Fruit fly (Drosophila melanogaster) whole organism, embryonic: ENCODE measurements around the gene ssp3.

Experiments used
- CG11504 ChIP-seq: fragments of 200-800 bp; sonication (Bioruptor generic); optimal IDR thresholded peaks from 3 replicates; lab custom pipeline; 2019; ENCODE audit warnings: missing biosample characterization, mild to moderate bottlenecking, missing genetic modification characterization, moderate library complexity
- CG12104 ChIP-seq: fragments of 200-800 bp; sonication (Bioruptor generic); optimal IDR thresholded peaks from 3 replicates; lab custom pipeline; 2016; ENCODE audit warnings: missing biosample characterization, missing genetic modification characterization
- CG12236 ChIP-seq: fragments of 200-800 bp; sonication (Bioruptor generic); optimal IDR thresholded peaks from 2 replicates; lab custom pipeline; 2016; ENCODE audit warnings: missing biosample characterization, missing genetic modification characterization
- CG13424 ChIP-seq: fragments of 200-800 bp; sonication (Bioruptor generic); optimal IDR thresholded peaks from 2 replicates; lab custom pipeline; 2019; ENCODE audit warnings: missing biosample characterization, mild to moderate bottlenecking, missing genetic modification characterization, moderate library complexity
- CG17361 ChIP-seq: fragments of 200-800 bp; sonication (Bioruptor generic); IDR thresholded peaks from 3 replicates; pipeline ENCODE4 v1.3.6; 2022; ENCODE audit warnings: missing biosample characterization, missing genetic modification characterization
- CG2120 ChIP-seq: fragments of 200-800 bp; sonication (Bioruptor generic); optimal IDR thresholded peaks from 3 replicates; lab custom pipeline; 2016; ENCODE audit warnings: missing biosample characterization, missing genetic modification characterization
- CG2129 ChIP-seq: fragments of 200-800 bp; sonication (Bioruptor generic); IDR thresholded peaks from 2 replicates; pipeline ENCODE4 v1.3.6; 2022; ENCODE audit warnings: missing biosample characterization, missing genetic modification characterization; ENCODE audit not compliant: partially characterized antibody
- CG30403 ChIP-seq: fragments of 200-800 bp; sonication (Bioruptor generic); optimal IDR thresholded peaks from 3 replicates; lab custom pipeline; 2016; ENCODE audit warnings: missing biosample characterization, missing genetic modification characterization
- CG33213 ChIP-seq: fragments of 200-800 bp; sonication (Bioruptor generic); optimal IDR thresholded peaks from 3 replicates; lab custom pipeline; 2016; ENCODE audit warnings: missing biosample characterization, missing genetic modification characterization
- CG3847 ChIP-seq: fragments of 200-800 bp; sonication (Bioruptor generic); IDR thresholded peaks from 2 replicates; pipeline ENCODE4 v1.3.6; 2022; ENCODE audit warnings: missing biosample characterization, missing genetic modification characterization
- CG4820 ChIP-seq: fragments of 200-800 bp; sonication (Bioruptor generic); optimal IDR thresholded peaks from 3 replicates; lab custom pipeline; 2016; ENCODE audit warnings: missing biosample characterization, missing genetic modification characterization
- CG4854 ChIP-seq: fragments of 200-800 bp; sonication (Bioruptor generic); optimal IDR thresholded peaks from 2 replicates; lab custom pipeline; 2016; ENCODE audit warnings: missing biosample characterization, missing genetic modification characterization, inconsistent platforms
- CG5180 ChIP-seq: fragments of 200-800 bp; sonication (Bioruptor generic); optimal IDR thresholded peaks from 3 replicates; lab custom pipeline; 2017; ENCODE audit warnings: missing biosample characterization, missing genetic modification characterization, mild to moderate bottlenecking, moderate library complexity, missing genetic modification reagents
- CG7271 ChIP-seq: fragments of 200-800 bp; sonication (Bioruptor generic); optimal IDR thresholded peaks from 2 replicates; lab custom pipeline; 2018; ENCODE audit warnings: missing biosample characterization, mild to moderate bottlenecking, missing genetic modification characterization, moderate library complexity
- CG7556 ChIP-seq: fragments of 200-800 bp; sonication (Bioruptor generic); optimal IDR thresholded peaks from 2 replicates; lab custom pipeline; 2017; ENCODE audit warnings: missing biosample characterization, mild to moderate bottlenecking, missing genetic modification characterization
- CG7839 ChIP-seq: fragments of 200-800 bp; sonication (Bioruptor generic); optimal IDR thresholded peaks from 3 replicates; lab custom pipeline; 2018; ENCODE audit warnings: missing biosample characterization, mild to moderate bottlenecking, missing genetic modification characterization, moderate library complexity
- CG8924 ChIP-seq: fragments of 200-800 bp; optimal IDR thresholded peaks from 3 replicates; lab custom pipeline; 2019; ENCODE audit warnings: missing biosample characterization, mild to moderate bottlenecking, missing genetic modification characterization, moderate library complexity
- CTCF ChIP-seq: fragments of 200-800 bp; sonication (Bioruptor generic); optimal IDR thresholded peaks from 2 replicates; lab custom pipeline; 2017; ENCODE audit warnings: missing biosample characterization, mild to moderate bottlenecking, missing genetic modification characterization, moderate library complexity
- Dip2 ChIP-seq: fragments of 200-800 bp; sonication (Bioruptor generic); IDR thresholded peaks from 2 replicates; pipeline ENCODE4 v1.3.6; 2022; ENCODE audit warnings: missing biosample characterization, missing genetic modification characterization
- Ets65A ChIP-seq: fragments of 200-800 bp; sonication (Bioruptor generic); peaks from one replicate; lab custom pipeline; 2016; ENCODE audit warnings: missing biosample characterization, missing genetic modification characterization
- Hr3 ChIP-seq: fragments of 200-800 bp; sonication (Bioruptor generic); optimal IDR thresholded peaks from 3 replicates; lab custom pipeline; 2016; ENCODE audit warnings: missing biosample characterization, missing genetic modification characterization
- Hr51 ChIP-seq, 2 experiments: fragments of 200-800 bp; sonication (Bioruptor generic); optimal IDR thresholded peaks; 2 replicates in 1 of 2; 3 replicates in 1 of 2; lab custom pipeline; 2016 to 2018; ENCODE audit warnings: missing biosample characterization in 2 of 2, missing genetic modification characterization in 2 of 2, mild to moderate bottlenecking in 1 of 2, moderate library complexity in 1 of 2
- Kr ChIP-seq: fragments of 200-800 bp; sonication (Bioruptor generic); optimal IDR thresholded peaks from 2 replicates; lab custom pipeline; 2017; ENCODE audit warnings: missing biosample characterization, mild to moderate bottlenecking, missing genetic modification characterization
- Meics ChIP-seq: fragments of 200-800 bp; sonication (Bioruptor generic); optimal IDR thresholded peaks from 2 replicates; lab custom pipeline; 2017; ENCODE audit warnings: missing biosample characterization, mild to moderate bottlenecking, missing genetic modification characterization
- Mrtf ChIP-seq: fragments of 200-800 bp; sonication (Bioruptor generic); IDR thresholded peaks from 3 replicates; pipeline ENCODE4 v1.3.6; 2022; ENCODE audit warnings: missing biosample characterization, missing genetic modification characterization
- Ravus ChIP-seq: fragments of 200-800 bp; sonication (Bioruptor generic); IDR thresholded peaks from 2 replicates; pipeline ENCODE4 v1.3.6; 2022; ENCODE audit warnings: missing biosample characterization, missing genetic modification characterization
- Sox102F ChIP-seq: fragments of 200-800 bp; sonication (Bioruptor generic); optimal IDR thresholded peaks from 2 replicates; lab custom pipeline; 2018; ENCODE audit warnings: missing biosample characterization, mild to moderate bottlenecking, missing genetic modification characterization, moderate library complexity
- ara ChIP-seq: fragments of 200-800 bp; sonication (Bioruptor generic); IDR thresholded peaks from 2 replicates; pipeline ENCODE4 v1.3.6; 2022; ENCODE audit warnings: missing biosample characterization, missing genetic modification characterization
- az2 ChIP-seq: fragments of 200-800 bp; sonication (Bioruptor generic); optimal IDR thresholded peaks from 3 replicates; lab custom pipeline; 2016; ENCODE audit warnings: missing biosample characterization, missing genetic modification characterization
- bigmax ChIP-seq: fragments of 200-800 bp; sonication (Bioruptor generic); optimal IDR thresholded peaks from 2 replicates; lab custom pipeline; 2018; ENCODE audit warnings: missing biosample characterization, mild to moderate bottlenecking, missing genetic modification characterization
- dmrt99B ChIP-seq: fragments of 200-800 bp; sonication (Bioruptor generic); optimal IDR thresholded peaks from 2 replicates; lab custom pipeline; 2018; ENCODE audit warnings: missing biosample characterization, mild to moderate bottlenecking, missing genetic modification characterization, moderate library complexity
- eve ChIP-seq, 2 experiments: fragments of >200 bp; optimal IDR thresholded peaks; 2 replicates each; lab custom pipeline; 2017; ENCODE audit warnings: missing biosample characterization in 2 of 2, missing genetic modification characterization in 2 of 2
- fd3F ChIP-seq: fragments of 200-800 bp; sonication (Bioruptor generic); optimal IDR thresholded peaks from 2 replicates; lab custom pipeline; 2018; ENCODE audit warnings: missing biosample characterization, mild to moderate bottlenecking, missing genetic modification characterization, moderate library complexity
- gem ChIP-seq: fragments of 200-800 bp; sonication (Bioruptor generic); optimal IDR thresholded peaks from 2 replicates; lab custom pipeline; 2019; ENCODE audit warnings: missing biosample characterization, mild to moderate bottlenecking, missing genetic modification characterization, moderate library complexity
- gro ChIP-seq: fragments of 200-800 bp; sonication (Bioruptor generic); optimal IDR thresholded peaks from 2 replicates; lab custom pipeline; 2016; ENCODE audit warnings: missing biosample characterization, missing genetic modification characterization
- lola ChIP-seq, 3 experiments: fragments of >200 bp in 2 of 3; fragments of 200-800 bp in 1 of 3; sonication (Bioruptor generic) in 1 of 3; optimal IDR thresholded peaks; 2 replicates each; lab custom pipeline; 2017 to 2019; ENCODE audit warnings: missing biosample characterization in 3 of 3, missing genetic modification characterization in 3 of 3, mild to moderate bottlenecking in 1 of 3, moderate library complexity in 1 of 3
- nmo ChIP-seq: fragments of 200-800 bp; sonication (Bioruptor generic); optimal IDR thresholded peaks from 2 replicates; lab custom pipeline; 2018; ENCODE audit warnings: missing biosample characterization, mild to moderate bottlenecking, missing genetic modification characterization, moderate library complexity
- nom ChIP-seq: fragments of 200-800 bp; sonication (Bioruptor generic); optimal IDR thresholded peaks from 2 replicates; lab custom pipeline; 2017; ENCODE audit warnings: missing biosample characterization, missing genetic modification characterization, mild to moderate bottlenecking, moderate library complexity, missing genetic modification reagents
- otp ChIP-seq: fragments of 200-800 bp; sonication (Bioruptor generic); IDR thresholded peaks from 3 replicates; pipeline ENCODE4, ENCODE4 v1.3.6; 2022; ENCODE audit warnings: missing biosample characterization, missing genetic modification characterization
- phol ChIP-seq: fragments of 200-800 bp; sonication (Bioruptor generic); optimal IDR thresholded peaks from 3 replicates; lab custom pipeline; 2018; ENCODE audit warnings: missing biosample characterization, mild to moderate bottlenecking, missing genetic modification characterization, moderate library complexity
- pzg ChIP-seq: fragments of 200-800 bp; sonication (Bioruptor generic); optimal IDR thresholded peaks from 3 replicates; lab custom pipeline; 2018; ENCODE audit warnings: missing biosample characterization, mild to moderate bottlenecking, missing genetic modification characterization, moderate library complexity
- row ChIP-seq: fragments of 200-800 bp; sonication (Bioruptor generic); IDR thresholded peaks from 3 replicates; pipeline ENCODE4 v1.3.6; 2022; ENCODE audit warnings: missing biosample characterization, missing genetic modification characterization
- sens ChIP-seq: fragments of 200-800 bp; sonication (Bioruptor generic); peaks from one replicate; lab custom pipeline; 2016; ENCODE audit warnings: missing biosample characterization, missing genetic modification characterization
- slbo ChIP-seq: fragments of 200-800 bp; sonication (Bioruptor generic); IDR thresholded peaks from 2 replicates; pipeline ENCODE4 v1.3.6; 2022; ENCODE audit warnings: missing biosample characterization, missing genetic modification characterization
- tin ChIP-seq: fragments of 200-800 bp; sonication (Bioruptor generic); optimal IDR thresholded peaks from 3 replicates; lab custom pipeline; 2016; ENCODE audit warnings: missing biosample characterization, missing genetic modification characterization
- trh ChIP-seq: fragments of 200-800 bp; sonication (Bioruptor generic); optimal IDR thresholded peaks from 2 replicates; lab custom pipeline; 2016; ENCODE audit warnings: missing biosample characterization, missing genetic modification characterization
- twi ChIP-seq: fragments of 200-800 bp; optimal IDR thresholded peaks from 2 replicates; lab custom pipeline; 2019; ENCODE audit warnings: missing biosample characterization, mild to moderate bottlenecking, missing genetic modification characterization, moderate library complexity

Gene ssp3

DNA sequence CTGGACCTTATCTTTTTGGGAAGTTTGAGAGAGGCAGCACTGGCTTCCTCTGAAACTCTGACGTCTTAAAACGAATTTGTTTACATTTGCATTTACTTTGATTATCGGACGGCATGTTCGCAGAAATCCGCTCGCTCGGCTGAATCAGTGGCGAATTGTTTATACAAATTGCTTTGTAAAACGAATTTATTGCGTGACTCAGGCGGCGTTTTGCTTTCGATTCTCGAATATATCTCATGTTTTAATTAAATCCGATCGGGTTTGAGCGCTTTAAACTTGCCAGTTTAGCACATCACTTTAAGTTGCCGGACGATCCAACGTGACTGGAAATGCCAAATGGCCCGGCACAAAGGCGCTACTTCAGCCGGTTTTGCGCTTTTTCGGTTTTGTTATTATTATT, 40.4 kb upstream of the ssp3 start:
- TF ChIP-seq sens (GFP tag; lab: Kevin White, UChicago) (peak; percentile 65), Ravus (GFP tag; lab: Robert Waterston, UW) (no peak), nom (GFP tag; lab: Kevin White, UChicago) (peak; percentile 24), Ets65A (GFP tag; lab: Kevin White, UChicago) (peak; percentile 20), CG7271 (no peak)

dm6 chr2L:18982826-18983758, 39.3 kb upstream of the ssp3 start:
- TF ChIP-seq otp (no peak), CG2129 (no peak), CG13424 (tag; lab: Kevin White, UChicago) (peak; percentile 17), Kr (GFP tag; lab: Kevin White, UChicago) (peak; percentile 5), nmo (GFP tag; lab: Kevin White, UChicago) (peak; percentile 16), tin (GFP tag; lab: Kevin White, UChicago) (no peak), CG2120 (GFP tag; lab: Kevin White, UChicago) (peak; percentile 0), Hr3 (no peak), bigmax (GFP tag; lab: Kevin White, UChicago) (no peak), ara (GFP tag; lab: Robert Waterston, UW) (no peak), CG12236 (GFP tag; lab: Kevin White, UChicago) (no peak), twi (no peak), Meics (peak; percentile 28), Sox102F (GFP tag; lab: Kevin White, UChicago) (peak; percentile 3), gem (tag; lab: Kevin White, UChicago) (peak; percentile 41), row (GFP tag; lab: Robert Waterston, UW) (peak; percentile 49), az2 (GFP tag; lab: Kevin White, UChicago) (peak; percentile 16), Mrtf (GFP tag; lab: Robert Waterston, UW) (no peak), dmrt99B (tag; lab: Kevin White, UChicago) (peak; percentile 46), CG12104 (GFP tag; lab: Kevin White, UChicago) (no peak), CG17361 (peak; percentile 42; the same call in 1 of the 3 replicates), phol (tag; lab: Kevin White, UChicago) (peak; percentile 17), trh (GFP tag; lab: Kevin White, UChicago) (no peak), CG7556 (GFP tag; lab: Kevin White, UChicago) (peak; percentile 33), fd3F (GFP tag; lab: Kevin White, UChicago) (no peak), sens (GFP tag; lab: Kevin White, UChicago) (peak; percentile 66), CG5180 (GFP tag; lab: Kevin White, UChicago) (no peak), CTCF (no peak), Dip2 (GFP tag; lab: Robert Waterston, UW) (no peak), CG7839 (tag; lab: Kevin White, UChicago) (peak; percentile 20), CG30403 (GFP tag; lab: Kevin White, UChicago) (peak; percentile 4), CG4820 (GFP tag; lab: Kevin White, UChicago) (no peak), CG8924 (peak; percentile 1), CG33213 (GFP tag; lab: Kevin White, UChicago) (no peak), slbo (GFP tag; lab: Robert Waterston, UW) (peak; percentile 34; the same call in 1 of the 2 replicates), gro (GFP tag; lab: Kevin White, UChicago) (no peak), pzg (no peak), CG4854 (GFP tag; lab: Kevin White, UChicago) (no peak), CG3847 (GFP tag; lab: Robert Waterston, UW) (no peak), lola (GFP tag; optimal IDR thresholded peaks at IDR 0.05; lab: Kevin White, UChicago) (peak in 1 of 3 experiments; percentile 3), eve (GFP tag; optimal IDR thresholded peaks at IDR 0.05; lab: Kevin White, UChicago) (peak in 1 of 2 experiments; percentile 43), Hr51 (GFP tag; optimal IDR thresholded peaks at IDR 0.05; lab: Kevin White, UChicago) (peak in 1 of 2 experiments; percentile 15), CG11504 (tag; lab: Kevin White, UChicago) (peak; percentile 51)
